Worm (Caenorhabditis elegans): ENCODE data around the gene nmur-2.

DNA sequence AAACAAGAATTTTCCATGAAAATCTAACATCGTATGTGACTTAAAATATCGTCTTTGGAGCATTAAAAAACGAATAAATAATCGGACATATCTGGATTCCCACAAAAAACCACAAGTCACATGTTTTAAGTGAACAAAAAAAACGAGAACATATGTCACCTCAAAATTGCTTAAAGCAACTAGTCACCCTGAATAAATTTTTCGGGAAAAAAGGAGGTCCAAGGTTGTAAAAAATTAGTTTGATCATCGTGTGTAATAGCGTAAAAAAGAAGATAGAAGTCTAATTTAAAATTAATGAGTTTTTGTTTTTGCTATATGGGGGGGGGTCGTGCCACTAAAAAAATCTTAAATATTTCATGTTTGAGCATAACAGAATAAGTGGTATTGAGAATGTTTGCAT, 5.0 kb upstream of the nmur-2 start:
- TF ChIP-seq lin-29 (GFP tag; IDR thresholded peaks at IDR 0.05), result no peak
- no peak for TF ChIP-seq R02D3.7 (tag; optimal IDR thresholded peaks at IDR 0.05)
- TF ChIP-seq jun-1 (tag; optimal IDR thresholded peaks at IDR 0.05), result no peak
- TF ChIP-seq daf-16 (GFP tag; optimal IDR thresholded peaks at IDR 0.05), result no peak
- TF ChIP-seq daf-16 (tag; optimal IDR thresholded peaks at IDR 0.05), result no peak
- no peak for TF ChIP-seq set-16 (GFP tag; IDR thresholded peaks at IDR 0.05)
- TF ChIP-seq skn-1 (tag; optimal IDR thresholded peaks at IDR 0.05), result no peak
- no peak for TF ChIP-seq sdz-12 (GFP tag; optimal IDR thresholded peaks at IDR 0.05)
- TF ChIP-seq pha-4 (GFP tag; IDR thresholded peaks at IDR 0.05), result no peak
- no peak for TF ChIP-seq pha-4 (tag; optimal IDR thresholded peaks at IDR 0.05)
- TF ChIP-seq fos-1 (tag; optimal IDR thresholded peaks at IDR 0.05), result no peak

Measured in whole organism, L4 larva.